Fruit fly (Drosophila melanogaster) whole organism, embryonic: Measurements from ENCODE around the gene unc-119.

Source experiments
- Adf1 ChIP-seq: fragments of 200-800 bp; sonication (Bioruptor generic); IDR thresholded peaks from 2 replicates; pipeline ENCODE4 v1.3.6; 2022; ENCODE audit warnings: missing biosample characterization, missing genetic modification characterization
- Awh ChIP-seq: fragments of 200-800 bp; sonication (Bioruptor generic); IDR thresholded peaks from 2 replicates; pipeline ENCODE4, ENCODE4 v1.3.6; 2022; ENCODE audit warnings: missing biosample characterization, missing genetic modification characterization
- B-H2 ChIP-seq: fragments of 200-800 bp; sonication (Bioruptor generic); optimal IDR thresholded peaks from 2 replicates; lab custom pipeline; 2018; ENCODE audit warnings: missing biosample characterization, mild to moderate bottlenecking, missing genetic modification characterization
- Bgb ChIP-seq: fragments of 200-800 bp; sonication (Bioruptor generic); IDR thresholded peaks from 2 replicates; pipeline ENCODE4 v1.3.6; 2022; ENCODE audit warnings: missing biosample characterization, missing genetic modification characterization; ENCODE audit not compliant: partially characterized antibody
- Bteb2 ChIP-seq: fragments of 200-800 bp; sonication (Bioruptor generic); optimal IDR thresholded peaks from 2 replicates; lab custom pipeline; 2016; ENCODE audit warnings: missing biosample characterization, missing genetic modification characterization
- CG11723 ChIP-seq: fragments of 200-800 bp; sonication (Bioruptor generic); optimal IDR thresholded peaks from 2 replicates; lab custom pipeline; 2017; ENCODE audit warnings: missing biosample characterization, mild to moderate bottlenecking, missing genetic modification characterization
- CG12219 ChIP-seq: fragments of 200-800 bp; sonication (Bioruptor generic); optimal IDR thresholded peaks from 3 replicates; lab custom pipeline; 2018; ENCODE audit warnings: missing biosample characterization, mild to moderate bottlenecking, missing genetic modification characterization
- CG12659 ChIP-seq: fragments of 200-800 bp; sonication (Bioruptor generic); optimal IDR thresholded peaks from 3 replicates; lab custom pipeline; 2017; ENCODE audit warnings: mild to moderate bottlenecking, missing biosample characterization, missing genetic modification reagents, missing genetic modification characterization
- CG14050 ChIP-seq: fragments of 200-800 bp; sonication (Bioruptor generic); IDR thresholded peaks from 3 replicates; pipeline ENCODE4 v1.3.6; 2022; ENCODE audit warnings: missing biosample characterization, missing genetic modification characterization
- CG17361 ChIP-seq: fragments of 200-800 bp; sonication (Bioruptor generic); IDR thresholded peaks from 3 replicates; pipeline ENCODE4 v1.3.6; 2022; ENCODE audit warnings: missing biosample characterization, missing genetic modification characterization
- CG18764 ChIP-seq: fragments of 200-800 bp; sonication (Bioruptor generic); optimal IDR thresholded peaks from 3 replicates; lab custom pipeline; 2016; ENCODE audit warnings: missing biosample characterization, missing genetic modification characterization
- CG31224 ChIP-seq: fragments of 200-800 bp; sonication (Bioruptor generic); IDR thresholded peaks from 2 replicates; pipeline ENCODE4 v1.3.6; 2022; ENCODE audit warnings: missing biosample characterization, missing genetic modification characterization
- CG31365 ChIP-seq: fragments of 200-800 bp; sonication (Bioruptor generic); optimal IDR thresholded peaks from 2 replicates; lab custom pipeline; 2018; ENCODE audit warnings: missing biosample characterization, mild to moderate bottlenecking, missing genetic modification characterization
- CG3163 ChIP-seq: fragments of 200-800 bp; sonication (Bioruptor generic); optimal IDR thresholded peaks from 3 replicates; lab custom pipeline; 2016; ENCODE audit warnings: missing biosample characterization, missing genetic modification characterization
- CG3995 ChIP-seq: fragments of 200-800 bp; sonication (Bioruptor generic); optimal IDR thresholded peaks from 3 replicates; lab custom pipeline; 2016; ENCODE audit warnings: missing biosample characterization, missing genetic modification characterization
- CG43689 ChIP-seq: fragments of 200-800 bp; sonication (Bioruptor generic); IDR thresholded peaks from 2 replicates; pipeline ENCODE4 v1.3.6; 2022; ENCODE audit warnings: missing biosample characterization, missing genetic modification characterization
- CG4854 ChIP-seq: fragments of 200-800 bp; sonication (Bioruptor generic); optimal IDR thresholded peaks from 2 replicates; lab custom pipeline; 2016; ENCODE audit warnings: missing biosample characterization, missing genetic modification characterization, inconsistent platforms
- CG6689 ChIP-seq: fragments of 200-800 bp; sonication (Bioruptor generic); IDR thresholded peaks from 2 replicates; pipeline ENCODE4 v1.3.6; 2022; ENCODE audit warnings: missing biosample characterization, missing genetic modification characterization
- CG6854 ChIP-seq: fragments of 200-800 bp; sonication (Bioruptor generic); optimal IDR thresholded peaks from 3 replicates; lab custom pipeline; 2017; ENCODE audit warnings: missing biosample characterization, mild to moderate bottlenecking, missing genetic modification characterization
- CG8281 ChIP-seq: fragments of 200-800 bp; sonication (Bioruptor generic); optimal IDR thresholded peaks from 2 replicates; lab custom pipeline; 2018; ENCODE audit warnings: missing biosample characterization, mild to moderate bottlenecking, missing genetic modification characterization, moderate library complexity
- CG8359 ChIP-seq: fragments of 200-800 bp; sonication (Bioruptor generic); optimal IDR thresholded peaks from 2 replicates; lab custom pipeline; 2017; ENCODE audit warnings: missing biosample characterization, mild to moderate bottlenecking, missing genetic modification characterization, borderline replicate concordance
- Dfd ChIP-seq, 2 experiments: fragments of >200 bp; optimal IDR thresholded peaks; 2 replicates each; lab custom pipeline; 2017; ENCODE audit warnings: missing biosample characterization in 2 of 2, missing genetic modification characterization in 2 of 2
- Doc3 ChIP-seq: fragments of 200-800 bp; sonication (Bioruptor generic); IDR thresholded peaks from 3 replicates; pipeline ENCODE4 v1.3.6; 2022; ENCODE audit warnings: missing biosample characterization, missing genetic modification characterization; ENCODE audit not compliant: partially characterized antibody
- ERR ChIP-seq: fragments of 200-800 bp; sonication (Bioruptor generic); optimal IDR thresholded peaks from 2 replicates; lab custom pipeline; 2016; ENCODE audit warnings: missing biosample characterization, missing genetic modification characterization
- Elba2 ChIP-seq: fragments of 200-800 bp; sonication (Bioruptor generic); optimal IDR thresholded peaks from 3 replicates; lab custom pipeline; 2016; ENCODE audit warnings: missing biosample characterization, missing genetic modification characterization
- Hey ChIP-seq: fragments of 200-800 bp; sonication (Bioruptor generic); optimal IDR thresholded peaks from 3 replicates; lab custom pipeline; 2018; ENCODE audit warnings: missing biosample characterization, mild to moderate bottlenecking, missing genetic modification characterization
- Kr ChIP-seq: fragments of 200-800 bp; sonication (Bioruptor generic); optimal IDR thresholded peaks from 2 replicates; lab custom pipeline; 2017; ENCODE audit warnings: missing biosample characterization, mild to moderate bottlenecking, missing genetic modification characterization
- NfI ChIP-seq: fragments of 200-800 bp; sonication (Bioruptor generic); optimal IDR thresholded peaks from 3 replicates; lab custom pipeline; 2018; ENCODE audit warnings: missing biosample characterization, mild to moderate bottlenecking, missing genetic modification characterization, moderate library complexity
- Pdp1 ChIP-seq, 2 experiments: fragments of 200-800 bp; sonication (Bioruptor generic); optimal IDR thresholded peaks; 3 replicates each; lab custom pipeline; 2016; ENCODE audit warnings: missing biosample characterization in 2 of 2, missing genetic modification characterization in 2 of 2, mild to moderate bottlenecking in 1 of 2, moderate library complexity in 1 of 2
- Scr ChIP-seq: fragments of 200-800 bp; sonication (Bioruptor generic); IDR thresholded peaks from 2 replicates; pipeline ENCODE4 v1.3.6; 2022; ENCODE audit warnings: missing biosample characterization, missing genetic modification characterization; ENCODE audit not compliant: partially characterized antibody
- Side ChIP-seq: fragments of 200-800 bp; sonication (Bioruptor generic); optimal IDR thresholded peaks from 2 replicates; lab custom pipeline; 2016; ENCODE audit warnings: missing biosample characterization, missing genetic modification characterization
- Sox100B ChIP-seq: fragments of 200-800 bp; sonication (Bioruptor generic); optimal IDR thresholded peaks from 3 replicates; lab custom pipeline; 2018; ENCODE audit warnings: missing biosample characterization, mild to moderate bottlenecking, missing genetic modification characterization
- Vsx1 ChIP-seq: fragments of 200-800 bp; sonication (Bioruptor generic); optimal IDR thresholded peaks from 2 replicates; lab custom pipeline; 2017; ENCODE audit warnings: missing biosample characterization, mild to moderate bottlenecking, missing genetic modification characterization, missing genetic modification reagents
- YL-1 ChIP-seq: fragments of 200-800 bp; sonication (Bioruptor generic); optimal IDR thresholded peaks from 3 replicates; lab custom pipeline; 2017; ENCODE audit warnings: missing biosample characterization, mild to moderate bottlenecking, missing genetic modification characterization
- abd-A ChIP-seq: fragments of 200-800 bp; sonication (Bioruptor generic); optimal IDR thresholded peaks from 3 replicates; lab custom pipeline; 2019; ENCODE audit warnings: missing biosample characterization, mild to moderate bottlenecking, missing genetic modification characterization, moderate library complexity
- ato ChIP-seq: fragments of 200-800 bp; sonication (Bioruptor generic); IDR thresholded peaks from 2 replicates; pipeline ENCODE4 v1.3.6; 2022; ENCODE audit warnings: missing biosample characterization, missing genetic modification characterization; ENCODE audit not compliant: partially characterized antibody
- bowl ChIP-seq: fragments of 200-800 bp; sonication (Bioruptor generic); IDR thresholded peaks from 2 replicates; pipeline ENCODE4 v1.3.6; 2022; ENCODE audit warnings: missing biosample characterization, missing genetic modification characterization
- ci ChIP-seq: fragments of 200-800 bp; sonication (Bioruptor generic); IDR thresholded peaks from 3 replicates; pipeline ENCODE4 v1.3.6; 2022; ENCODE audit warnings: missing biosample characterization, missing genetic modification characterization
- dati ChIP-seq: fragments of 200-800 bp; sonication (Bioruptor generic); IDR thresholded peaks from 2 replicates; pipeline ENCODE4 v1.3.6; 2022; ENCODE audit warnings: missing biosample characterization, missing genetic modification characterization
- h ChIP-seq: fragments of >200 bp; optimal IDR thresholded peaks from 2 replicates; lab custom pipeline; 2017
- jigr1 ChIP-seq: fragments of 200-800 bp; sonication (Bioruptor generic); IDR thresholded peaks from 3 replicates; pipeline ENCODE4 v1.3.6; 2022; ENCODE audit warnings: missing biosample characterization, missing genetic modification characterization
- jing ChIP-seq: fragments of 200-800 bp; sonication (Bioruptor generic); optimal IDR thresholded peaks from 2 replicates; lab custom pipeline; 2018; ENCODE audit warnings: missing biosample characterization, mild to moderate bottlenecking, missing genetic modification characterization
- lilli ChIP-seq: fragments of 200-800 bp; sonication (Bioruptor generic); optimal IDR thresholded peaks from 3 replicates; lab custom pipeline; 2016; ENCODE audit warnings: missing biosample characterization, missing genetic modification characterization
- mam ChIP-seq: fragments of 200-800 bp; sonication (Bioruptor generic); optimal IDR thresholded peaks from 3 replicates; lab custom pipeline; 2016; ENCODE audit warnings: missing biosample characterization, missing genetic modification characterization
- oc ChIP-seq: fragments of 200-800 bp; sonication (Bioruptor generic); optimal IDR thresholded peaks from 2 replicates; lab custom pipeline; 2018; ENCODE audit warnings: missing biosample characterization, mild to moderate bottlenecking, missing genetic modification characterization, moderate library complexity
- org-1 ChIP-seq: fragments of 200-800 bp; sonication (Bioruptor generic); optimal IDR thresholded peaks from 2 replicates; lab custom pipeline; 2017; ENCODE audit warnings: missing biosample characterization, missing genetic modification characterization
- seq ChIP-seq: fragments of 200-800 bp; sonication (Bioruptor generic); IDR thresholded peaks from 2 replicates; pipeline ENCODE4 v1.3.6; 2022; ENCODE audit warnings: missing biosample characterization, missing genetic modification characterization
- stc ChIP-seq: fragments of 200-800 bp; sonication (Bioruptor generic); IDR thresholded peaks from 2 replicates; pipeline ENCODE4 v1.3.6; 2022; ENCODE audit warnings: missing biosample characterization, missing genetic modification characterization
- tna ChIP-seq: fragments of 200-800 bp; sonication (Bioruptor generic); IDR thresholded peaks from 2 replicates; pipeline ENCODE4 v1.3.6; 2022; ENCODE audit warnings: missing biosample characterization, missing genetic modification characterization; ENCODE audit not compliant: partially characterized antibody
- vfl ChIP-seq: fragments of 200-800 bp; sonication (Bioruptor generic); optimal IDR thresholded peaks from 2 replicates; lab custom pipeline; 2016; ENCODE audit warnings: missing biosample characterization, missing genetic modification characterization

unc-119 gene

DNA sequence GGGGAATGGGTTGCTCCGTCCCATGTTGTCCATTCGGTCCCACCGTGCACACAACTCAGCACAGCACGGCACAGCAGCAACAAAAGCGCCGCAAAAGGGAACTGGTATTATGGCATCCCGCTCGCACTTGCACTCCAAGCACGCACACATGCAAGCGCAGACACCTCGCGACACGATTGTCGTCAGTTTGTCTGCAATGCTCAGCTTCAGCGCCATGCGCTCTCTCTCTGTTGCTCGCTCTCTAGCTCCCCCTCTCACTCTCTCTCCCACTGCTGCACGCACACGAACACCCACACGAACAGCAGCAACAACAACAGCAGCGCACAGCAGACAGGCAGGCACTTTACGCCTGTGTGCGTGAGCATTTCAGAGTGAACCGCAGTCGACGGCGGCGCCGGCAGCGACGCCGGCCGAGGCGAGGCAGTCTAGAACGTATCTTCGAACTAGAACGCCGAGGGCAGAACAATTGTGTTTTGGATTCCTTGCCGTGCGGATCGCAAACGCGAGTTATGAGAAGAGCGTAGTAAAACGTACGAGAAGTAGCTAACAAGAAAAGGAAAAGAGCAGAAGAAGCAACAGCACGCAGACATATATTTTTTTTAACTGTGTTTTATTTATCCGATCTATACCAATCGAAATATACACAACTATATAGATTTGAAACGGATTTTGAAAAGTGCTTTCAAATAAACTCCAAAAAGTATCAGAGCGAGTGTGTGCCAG is 16.5 kb upstream of the unc-119 start, which contains the start of gene brk (continued):
- TF ChIP-seq Dfd (GFP tag; optimal IDR thresholded peaks at IDR 0.05; lab: Kevin White, UChicago) (no peak), Kr (GFP tag; lab: Kevin White, UChicago) (no peak), stc (GFP tag; lab: Robert Waterston, UW) (no peak), CG12219 (GFP tag; lab: Kevin White, UChicago) (no peak), CG8281 (no peak), tna (GFP tag; lab: Robert Waterston, UW) (no peak), CG4854 (GFP tag; lab: Kevin White, UChicago) (no peak), Elba2 (GFP tag; lab: Kevin White, UChicago) (no peak), Sox100B (GFP tag; lab: Kevin White, UChicago) (no peak), CG6854 (GFP tag; lab: Kevin White, UChicago) (no peak), jing (GFP tag; lab: Kevin White, UChicago) (no peak), B-H2 (GFP tag; lab: Kevin White, UChicago) (no peak), mam (GFP tag; lab: Kevin White, UChicago) (no peak), seq (GFP tag; lab: Robert Waterston, UW) (no peak), CG14050 (no peak), Bteb2 (GFP tag; lab: Kevin White, UChicago) (no peak), oc (tag; lab: Kevin White, UChicago) (no peak), NfI (GFP tag; lab: Kevin White, UChicago) (no peak), Hey (tag; lab: Kevin White, UChicago) (no peak), Doc3 (GFP tag; lab: Robert Waterston, UW) (no peak), ERR (GFP tag; lab: Kevin White, UChicago) (peak; percentile 54), CG6689 (GFP tag; lab: Robert Waterston, UW) (no peak), CG8359 (GFP tag; lab: Kevin White, UChicago) (no peak), Pdp1 (GFP tag; optimal IDR thresholded peaks at IDR 0.05; lab: Kevin White, UChicago) (no peak), CG31365 (tag; lab: Kevin White, UChicago) (no peak), Adf1 (GFP tag; lab: Robert Waterston, UW) (peak; percentile 100), YL-1 (GFP tag; lab: Kevin White, UChicago) (no peak), CG12659 (no peak), lilli (GFP tag; lab: Kevin White, UChicago) (no peak), abd-A (tag; lab: Kevin White, UChicago) (peak; percentile 67), CG17361 (GFP tag; lab: Robert Waterston, UW) (no peak), bowl (no peak), org-1 (GFP tag; lab: Kevin White, UChicago) (no peak), Side (GFP tag; lab: Kevin White, UChicago) (peak; percentile 47), jigr1 (GFP tag; lab: Robert Waterston, UW) (no peak), Bgb (GFP tag; lab: Robert Waterston, UW) (no peak; the same call in 1 of the 2 replicates), h (lab: Kevin White, UChicago) (no peak), Vsx1 (GFP tag; lab: Kevin White, UChicago) (no peak), vfl (GFP tag; lab: Kevin White, UChicago) (no peak), CG3163 (GFP tag; lab: Kevin White, UChicago) (peak; percentile 45), ato (GFP tag; lab: Robert Waterston, UW) (no peak; the same call in 1 of the 2 replicates), CG11723 (GFP tag; lab: Kevin White, UChicago) (no peak), CG31224 (GFP tag; lab: Robert Waterston, UW) (no peak), ci (peak; percentile 44; the same call in 1 of the 3 replicates), CG43689 (GFP tag; lab: Robert Waterston, UW) (no peak), dati (no peak), Awh (no peak), Scr (GFP tag; lab: Robert Waterston, UW) (0 out of 2 replicates have a peak, but pooled peaks have one; percentile 34), CG3995 (GFP tag; lab: Kevin White, UChicago) (no peak), CG18764 (no peak)
